Worm (Caenorhabditis elegans) whole organism, early embryonic: Measurements from ENCODE around the gene srh-116.

Source experiments
- F13C5.2 ChIP-seq: sonication (generic microtip); optimal IDR thresholded peaks from 2 replicates; lab custom pipeline; 2017; ENCODE audit warnings: mild to moderate bottlenecking, missing genetic modification characterization, inconsistent platforms, missing compliant biosample characterization
- ama-1 ChIP-seq: fragments of 150-350 bp; optimal IDR thresholded peaks from 2 replicates; lab custom pipeline; 2014
- ceh-13 ChIP-seq: fragments of 200-800 bp; sonication (Bioruptor generic); optimal IDR thresholded peaks from 2 replicates; lab custom pipeline; 2018; ENCODE audit warnings: mild to moderate bottlenecking, missing genetic modification characterization, missing compliant biosample characterization
- ceh-36 ChIP-seq: sonication (generic microtip); optimal IDR thresholded peaks from 2 replicates; lab custom pipeline; 2016; ENCODE audit warnings: missing genetic modification characterization, inconsistent platforms, missing compliant biosample characterization
- flt-1 ChIP-seq: fragments of 200-800 bp; sonication (Bioruptor generic); IDR thresholded peaks from 2 replicates; pipeline ENCODE4 v1.3.6; 2022; ENCODE audit warnings: missing genetic modification characterization, missing compliant biosample characterization
- hmg-4 ChIP-seq: fragments of 200-800 bp; sonication (Bioruptor generic); optimal IDR thresholded peaks from 2 replicates; lab custom pipeline; 2018; ENCODE audit warnings: mild to moderate bottlenecking, missing genetic modification characterization, missing compliant biosample characterization
- hnd-1 ChIP-seq: sonication (generic microtip); optimal IDR thresholded peaks from 2 replicates; lab custom pipeline; 2016; ENCODE audit warnings: missing genetic modification characterization, missing compliant biosample characterization
- pes-1 ChIP-seq: fragments of 200-800 bp; sonication (Bioruptor generic); IDR thresholded peaks from 2 replicates; pipeline ENCODE4 v1.3.6; 2022; ENCODE audit warnings: missing genetic modification reagents, missing genetic modification characterization, missing compliant biosample characterization
- scrt-1 ChIP-seq: fragments of 200-800 bp; sonication (Bioruptor generic); IDR thresholded peaks from 2 replicates; pipeline ENCODE4 v1.3.6; 2022; ENCODE audit warnings: missing genetic modification characterization, missing compliant biosample characterization
- tbx-11 ChIP-seq: fragments of 200-800 bp; sonication (Bioruptor generic); IDR thresholded peaks from 2 replicates; pipeline ENCODE4 v1.3.6; 2022; ENCODE audit warnings: missing genetic modification characterization, missing compliant biosample characterization
- tbx-37 ChIP-seq: fragments of 200-800 bp; sonication (Bioruptor generic); conservative IDR thresholded peaks from 2 replicates; pipeline ENCODE4 v1.3.6; 2022; ENCODE audit warnings: missing genetic modification reagents, missing genetic modification characterization, missing compliant biosample characterization
- tra-4 ChIP-seq: sonication (generic microtip); optimal IDR thresholded peaks from 2 replicates; lab custom pipeline; 2017; ENCODE audit warnings: missing genetic modification characterization, missing compliant biosample characterization

DNA sequence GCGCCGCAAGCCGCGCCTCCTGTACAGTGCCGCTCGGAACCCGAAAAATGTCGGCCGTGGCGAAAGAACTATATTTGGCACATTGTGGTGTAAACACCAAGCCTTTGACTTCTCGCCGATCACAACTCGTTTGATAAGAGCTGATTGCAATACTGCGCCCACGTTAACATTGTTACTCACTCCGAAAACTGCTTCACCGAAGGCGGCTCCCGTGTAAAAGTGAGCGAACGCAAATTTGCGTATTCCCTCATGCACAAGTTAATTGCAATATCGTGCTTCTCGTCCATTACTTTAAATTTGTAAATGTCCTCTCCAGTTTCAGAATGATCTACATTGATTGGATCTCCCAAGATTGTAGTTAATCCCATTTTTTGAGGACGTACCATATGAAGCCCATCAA is 29.2 kb upstream of the srh-116 start:
- TF ChIP-seq ama-1 (no peak), scrt-1 (no peak), flt-1 (GFP tag; lab: Robert Waterston, UW) (no peak), ceh-36 (tag; lab: Kevin White, UChicago) (no peak), F13C5.2 (no peak), tbx-11 (no peak), hnd-1 (tag; lab: Kevin White, UChicago) (no peak), pes-1 (GFP tag; lab: Robert Waterston, UW) (no peak), hmg-4 (GFP tag; lab: Kevin White, UChicago) (no peak), tra-4 (tag; lab: Kevin White, UChicago) (no peak), tbx-37 (GFP tag; lab: Robert Waterston, UW) (no peak), ceh-13 (GFP tag; lab: Kevin White, UChicago) (no peak)
